Fruit fly (Drosophila melanogaster): ENCODE data around the gene CG6996.
A peak's percentile ranks its signal among the peaks of the same experiment; 100 is the strongest.

The CG6996 gene

dm6 chr3L:20194731-20195130, 12.6 kb upstream of the CG6996 start (continued):
- peak; percentile 37; the same call in 1 of the 2 replicates for TF ChIP-seq CG3847 (GFP tag; IDR thresholded peaks at IDR 0.05)
- peak; percentile 32 for TF ChIP-seq CG6813 (GFP tag; optimal IDR thresholded peaks at IDR 0.05)
- peak; percentile 62 for TF ChIP-seq gem (tag; optimal IDR thresholded peaks at IDR 0.05)
- TF ChIP-seq CG5245 (GFP tag; optimal IDR thresholded peaks at IDR 0.05): peak; percentile 29
- TF ChIP-seq zfh1 (GFP tag; IDR thresholded peaks at IDR 0.05): peak; percentile 49; the same call in 1 of the 3 replicates
- TF ChIP-seq CG14441 (GFP tag; IDR thresholded peaks at IDR 0.05): peak; percentile 64
- TF ChIP-seq Opbp (GFP tag; IDR thresholded peaks at IDR 0.05; ENCODE audit: partially characterized antibody): no peak
- TF ChIP-seq odd (GFP tag; optimal IDR thresholded peaks at IDR 0.05): no peak
- TF ChIP-seq CG17385 (GFP tag; optimal IDR thresholded peaks at IDR 0.05): no peak
- peak; percentile 47 for TF ChIP-seq Fer1 (GFP tag; optimal IDR thresholded peaks at IDR 0.05)
- TF ChIP-seq CG2129 (GFP tag; IDR thresholded peaks at IDR 0.05; ENCODE audit: partially characterized antibody): no peak
- peak; percentile 9 for TF ChIP-seq Ssrp (tag; optimal IDR thresholded peaks at IDR 0.05)
- no peak for TF ChIP-seq emc (GFP tag; optimal IDR thresholded peaks at IDR 0.05)
- TF ChIP-seq CG8089 (GFP tag; optimal IDR thresholded peaks at IDR 0.05): no peak
- no peak for TF ChIP-seq grn (GFP tag; optimal IDR thresholded peaks at IDR 0.05)
- TF ChIP-seq pum (GFP tag; optimal IDR thresholded peaks at IDR 0.05): peak; percentile 14
- TF ChIP-seq C15 (GFP tag; IDR thresholded peaks at IDR 0.05): no peak
- no peak for TF ChIP-seq Hr78 (GFP tag; optimal IDR thresholded peaks at IDR 0.05)
- TF ChIP-seq CG30403 (GFP tag; optimal IDR thresholded peaks at IDR 0.05): peak; percentile 39
- no peak for TF ChIP-seq nerfin-2 (GFP tag; IDR thresholded peaks at IDR 0.05; ENCODE audit: partially characterized antibody)
- peak; percentile 60 for TF ChIP-seq CG1603 (tag; optimal IDR thresholded peaks at IDR 0.05)
- TF ChIP-seq CG17186 (GFP tag; optimal IDR thresholded peaks at IDR 0.05): no peak
- peak; percentile 17 for TF ChIP-seq CG18476 (GFP tag; optimal IDR thresholded peaks at IDR 0.05)
- peak; percentile 25; the same call in 1 of the 2 replicates for TF ChIP-seq E2f1 (GFP tag; IDR thresholded peaks at IDR 0.05)
- peak; percentile 32 for TF ChIP-seq CG12391 (tag; optimal IDR thresholded peaks at IDR 0.05)
- TF ChIP-seq NK7.1 (GFP tag; optimal IDR thresholded peaks at IDR 0.05): no peak
- no peak for TF ChIP-seq Hmx (GFP tag; optimal IDR thresholded peaks at IDR 0.05)
- no peak for TF ChIP-seq bowl (GFP tag; IDR thresholded peaks at IDR 0.05)
- peak; percentile 3 for TF ChIP-seq CG17829 (tag; optimal IDR thresholded peaks at IDR 0.05)
- TF ChIP-seq CG9932 (GFP tag; IDR thresholded peaks at IDR 0.05): peak; percentile 61
- TF ChIP-seq Vsx1 (GFP tag; optimal IDR thresholded peaks at IDR 0.05): peak; percentile 10
- peak; percentile 48 for TF ChIP-seq Fer3 (tag; optimal IDR thresholded peaks at IDR 0.05)
- TF ChIP-seq Meics (GFP tag; optimal IDR thresholded peaks at IDR 0.05): peak; percentile 53
- TF ChIP-seq CG15269 (tag; optimal IDR thresholded peaks at IDR 0.05): peak; percentile 68
- TF ChIP-seq CG9215 (GFP tag; IDR thresholded peaks at IDR 0.05): peak; percentile 51
- 0 out of 3 replicates have a peak, but pooled peaks have one; percentile 18 for TF ChIP-seq CG17361 (GFP tag; IDR thresholded peaks at IDR 0.05)
- no peak for TF ChIP-seq ERR (GFP tag; optimal IDR thresholded peaks at IDR 0.05)
- peak; percentile 29 for TF ChIP-seq CG10654 (GFP tag; optimal IDR thresholded peaks at IDR 0.05)
- 0 out of 2 replicates have a peak, but pooled peaks have one; percentile 35 for TF ChIP-seq gsb (GFP tag; IDR thresholded peaks at IDR 0.05)
- TF ChIP-seq Pdp1 (GFP tag; optimal IDR thresholded peaks at IDR 0.05): peak; percentile 8 to 17
- TF ChIP-seq p53 (GFP tag; optimal IDR thresholded peaks at IDR 0.05): no peak
- no peak for TF ChIP-seq CG34224 (GFP tag; IDR thresholded peaks at IDR 0.05; ENCODE audit: partially characterized antibody)
- TF ChIP-seq twi (tag; optimal IDR thresholded peaks at IDR 0.05): no peak
- peak; percentile 29 for TF ChIP-seq HLH54F (GFP tag; optimal IDR thresholded peaks at IDR 0.05)
- TF ChIP-seq CG32767 (GFP tag; IDR thresholded peaks at IDR 0.05): no peak; the same call in 1 of the 2 replicates
- peak; percentile 14 for TF ChIP-seq CG12071 (GFP tag; optimal IDR thresholded peaks at IDR 0.05)
- peak; percentile 59 for TF ChIP-seq grau (tag; optimal IDR thresholded peaks at IDR 0.05)
- TF ChIP-seq CG2678 (tag; optimal IDR thresholded peaks at IDR 0.05): peak; percentile 65
- TF ChIP-seq sisA (GFP tag; IDR thresholded peaks at IDR 0.05): 0 out of 2 replicates have a peak, but pooled peaks have one; percentile 9
- peak; percentile 56 for TF ChIP-seq Xbp1 (GFP tag; optimal IDR thresholded peaks at IDR 0.05)

Measured in whole organism, embryonic.